Fruit fly (Drosophila melanogaster) whole organism: ENCODE measurements around the gene kra.

Experiments used
- CG8478 ChIP-seq: fragments of >200 bp; optimal IDR thresholded peaks from 2 replicates; lab custom pipeline; 2018; ENCODE audit warnings: inconsistent platforms
- Dll ChIP-seq: fragments of >200 bp; optimal IDR thresholded peaks from 2 replicates; lab custom pipeline; 2017
- EcR ChIP-seq, 2 experiments: fragments of >200 bp; optimal IDR thresholded peaks; 2 replicates each; lab custom pipeline; 2017; ENCODE audit warnings: missing biosample characterization in 2 of 2, missing genetic modification characterization in 2 of 2, missing genetic modification reagents in 2 of 2
- pan ChIP-seq: fragments of >200 bp; optimal IDR thresholded peaks from 2 replicates; lab custom pipeline; 2017
- psq ChIP-seq: fragments of >200 bp; optimal IDR thresholded peaks from 2 replicates; lab custom pipeline; 2017
- usp ChIP-seq: fragments of >200 bp; optimal IDR thresholded peaks from 2 replicates; lab custom pipeline; 2017; ENCODE audit warnings: missing biosample characterization, missing genetic modification characterization, mixed read lengths

DNA sequence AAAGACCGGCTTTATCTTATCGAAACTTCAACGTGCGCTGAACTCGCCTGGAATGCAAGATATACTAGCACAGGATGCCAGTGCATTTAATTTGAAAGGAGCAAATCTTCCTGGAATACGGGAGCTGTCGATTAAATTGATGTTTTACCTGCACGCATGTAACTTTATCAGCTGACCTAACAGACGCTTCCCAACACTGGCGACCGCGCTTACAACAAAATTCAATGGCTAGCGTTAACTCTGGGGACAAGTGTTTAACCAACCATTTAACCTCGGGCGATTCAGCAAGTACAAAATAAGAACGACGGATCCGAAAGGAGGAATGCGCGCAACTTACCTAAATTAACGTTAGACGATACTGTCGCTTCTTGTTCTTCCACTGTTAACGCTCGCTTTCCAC, 10.8 kb upstream of the kra start:
- TF ChIP-seq CG8478 (lab: Kevin White, UChicago) (no peak), psq (lab: Kevin White, UChicago) (no peak), usp (GFP tag; lab: Kevin White, UChicago) (no peak), pan (lab: Kevin White, UChicago) (no peak), Dll (lab: Kevin White, UChicago) (no peak), EcR (GFP tag; optimal IDR thresholded peaks at IDR 0.05; lab: Kevin White, UChicago) (no peak)
